Fruit fly (Drosophila melanogaster): ENCODE data around the gene CG9396.

Gene CG9396

dm6 chr3R:9618331-9618730 lies 46.9 kb upstream of the CG9396 start (continued):
- TF ChIP-seq Hr51 (GFP tag; optimal IDR thresholded peaks at IDR 0.05) (peak in 1 of 2 experiments; percentile 67), CG15011 (GFP tag; optimal IDR thresholded peaks at IDR 0.05) (no peak), Jarid2 (GFP tag; optimal IDR thresholded peaks at IDR 0.05) (peak; percentile 32), Nf-YC (tag; optimal IDR thresholded peaks at IDR 0.05) (peak; percentile 16), oc (tag; optimal IDR thresholded peaks at IDR 0.05) (peak; percentile 67), Mes4 (GFP tag; optimal IDR thresholded peaks at IDR 0.05) (peak; percentile 65), fu2 (GFP tag; optimal IDR thresholded peaks at IDR 0.05) (peak; percentile 22), her (GFP tag; optimal IDR thresholded peaks at IDR 0.05) (peak; percentile 63), CG9932 (GFP tag; IDR thresholded peaks at IDR 0.05) (peak; percentile 44; the same call in 1 of the 2 replicates), CG18262 (tag; optimal IDR thresholded peaks at IDR 0.05) (peak; percentile 45), stwl (tag; optimal IDR thresholded peaks at IDR 0.05) (no peak), Blimp-1 (GFP tag; optimal IDR thresholded peaks at IDR 0.05) (peak; percentile 82), amos (GFP tag; IDR thresholded peaks at IDR 0.05; ENCODE audit: partially characterized antibody) (no peak), Hr3 (GFP tag; optimal IDR thresholded peaks at IDR 0.05) (peak; percentile 46), rib (GFP tag; IDR thresholded peaks at IDR 0.05) (no peak), CG14667 (GFP tag; IDR thresholded peaks at IDR 0.05) (peak; percentile 50), kay (GFP tag; optimal IDR thresholded peaks at IDR 0.05) (no peak), E2f2 (GFP tag; IDR thresholded peaks at IDR 0.05) (peak; percentile 46; the same call in 1 of the 2 replicates), CG3726 (GFP tag; IDR thresholded peaks at IDR 0.05) (peak; percentile 82), CG14050 (GFP tag; IDR thresholded peaks at IDR 0.05) (peak; percentile 64), emc (GFP tag; optimal IDR thresholded peaks at IDR 0.05) (peak; percentile 29), Side (GFP tag; optimal IDR thresholded peaks at IDR 0.05) (peak; percentile 66), unc-4 (GFP tag; IDR thresholded peaks at IDR 0.05; ENCODE audit: partially characterized antibody) (no peak), ci (GFP tag; IDR thresholded peaks at IDR 0.05) (peak; percentile 93), sima (GFP tag; optimal IDR thresholded peaks at IDR 0.05) (no peak), phol (tag; optimal IDR thresholded peaks at IDR 0.05) (peak; percentile 75), CG17829 (tag; optimal IDR thresholded peaks at IDR 0.05) (peak; percentile 65), pros (GFP tag; optimal IDR thresholded peaks at IDR 0.05) (no peak), sc (optimal IDR thresholded peaks at IDR 0.05) (no peak), sc (GFP tag; optimal IDR thresholded peaks at IDR 0.05) (peak; percentile 32), nerfin-2 (GFP tag; IDR thresholded peaks at IDR 0.05; ENCODE audit: partially characterized antibody) (no peak), CG12769 (tag; optimal IDR thresholded peaks at IDR 0.05) (peak; percentile 70), sqz (GFP tag; optimal IDR thresholded peaks at IDR 0.05) (peak; percentile 21), zen2 (GFP tag; IDR thresholded peaks at IDR 0.05; ENCODE audit: partially characterized antibody) (no peak), Hmr (GFP tag; optimal IDR thresholded peaks at IDR 0.05) (peak; percentile 48), sens (GFP tag) (peak; percentile 95), Bdp1 (GFP tag; optimal IDR thresholded peaks at IDR 0.05) (peak; percentile 34), Doc3 (GFP tag; IDR thresholded peaks at IDR 0.05; ENCODE audit: partially characterized antibody) (no peak), CG10543 (GFP tag; optimal IDR thresholded peaks at IDR 0.05) (no peak), nau (GFP tag; optimal IDR thresholded peaks at IDR 0.05) (peak; percentile 59), CG11085 (GFP tag; IDR thresholded peaks at IDR 0.05) (peak; percentile 54), CrebB (tag; optimal IDR thresholded peaks at IDR 0.05) (peak; percentile 57), CG11696 (GFP tag; IDR thresholded peaks at IDR 0.05) (0 out of 2 replicates have a peak, but pooled peaks have one; percentile 52), NC2α (GFP tag; optimal IDR thresholded peaks at IDR 0.05) (peak; percentile 36), Oli (tag; optimal IDR thresholded peaks at IDR 0.05) (peak; percentile 78), CG16779 (GFP tag; IDR thresholded peaks at IDR 0.05) (no peak), Rfx (GFP tag; IDR thresholded peaks at IDR 0.05) (peak; percentile 71), CG6654 (GFP tag; optimal IDR thresholded peaks at IDR 0.05) (peak; percentile 56), CG2199 (GFP tag; IDR thresholded peaks at IDR 0.05) (0 out of 3 replicates have a peak, but pooled peaks have one; percentile 42), HLH4C (GFP tag; IDR thresholded peaks at IDR 0.05; ENCODE audit: partially characterized antibody) (no peak), chn (GFP tag; optimal IDR thresholded peaks at IDR 0.05) (peak; percentile 62)

All from whole organism, embryonic.